Fruit fly (Drosophila melanogaster): Measurements from ENCODE around the gene Eip75B.

DNA sequence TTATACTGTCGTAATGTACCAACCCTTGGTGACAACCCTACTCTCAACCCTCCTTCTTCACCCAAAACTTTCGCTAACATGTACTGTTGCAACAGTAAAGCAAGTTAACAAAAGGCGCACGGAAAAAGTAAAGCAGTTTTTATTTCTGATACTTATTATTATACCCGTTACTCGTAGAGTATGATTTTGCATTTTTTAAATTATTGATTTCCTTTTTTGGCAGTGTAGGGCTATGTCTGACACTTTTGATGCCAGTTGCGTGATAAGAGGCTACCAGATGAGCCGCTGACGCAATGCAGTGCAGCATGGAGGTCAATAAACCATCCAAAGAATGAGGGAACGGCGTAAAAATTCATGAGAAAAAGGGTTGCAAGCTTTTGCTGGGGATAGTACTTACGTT, 11.4 kb upstream of the Eip75B start:
- TF ChIP-seq psq (optimal IDR thresholded peaks at IDR 0.05) (no peak), h (optimal IDR thresholded peaks at IDR 0.05) (no peak)
